Fruit fly (Drosophila melanogaster): ENCODE measurements around the gene CG3777.

dm6 chrX:392242-392641 is 112.7 kb downstream of the CG3777 start:
- TF ChIP-seq CG9948 (tag; optimal IDR thresholded peaks at IDR 0.05) (no peak), Pif1B (GFP tag; optimal IDR thresholded peaks at IDR 0.05) (no peak), CG15710 (tag; optimal IDR thresholded peaks at IDR 0.05) (no peak), EcR (GFP tag; optimal IDR thresholded peaks at IDR 0.05) (no peak), gl (tag; optimal IDR thresholded peaks at IDR 0.05) (no peak), CG4496 (GFP tag; IDR thresholded peaks at IDR 0.05) (no peak), CG34367 (tag; optimal IDR thresholded peaks at IDR 0.05) (no peak), CG14655 (GFP tag; optimal IDR thresholded peaks at IDR 0.05) (no peak), CG8301 (tag; optimal IDR thresholded peaks at IDR 0.05) (no peak), rn (GFP tag; IDR thresholded peaks at IDR 0.05) (no peak), CG13204 (GFP tag; optimal IDR thresholded peaks at IDR 0.05) (no peak), Pif1A (GFP tag; optimal IDR thresholded peaks at IDR 0.05) (no peak), CG32121 (GFP tag; IDR thresholded peaks at IDR 0.05) (no peak), CG10348 (GFP tag; IDR thresholded peaks at IDR 0.05) (no peak)
